Worm (Caenorhabditis elegans) whole organism, L2 larva: ENCODE data around the gene srd-1.

ENCODE experiments used
- C34F6.9 ChIP-seq: fragments of 150-350 bp; optimal IDR thresholded peaks from 2 replicates; lab custom pipeline; 2014; ENCODE audit warnings: missing biosample characterization, missing genetic modification characterization
- F13H6.1 ChIP-seq: sonication (generic microtip); optimal IDR thresholded peaks from 2 replicates; lab custom pipeline; 2016; ENCODE audit warnings: missing genetic modification characterization, missing compliant biosample characterization
- Y55F3AM.14 ChIP-seq: fragments of 200-800 bp; sonication (Bioruptor generic); optimal IDR thresholded peaks from 2 replicates; lab custom pipeline; 2018; ENCODE audit warnings: mild to moderate bottlenecking, missing genetic modification characterization, missing compliant biosample characterization
- alr-1 ChIP-seq: fragments of 150-350 bp; optimal IDR thresholded peaks from 2 replicates; lab custom pipeline; 2014; ENCODE audit warnings: missing biosample characterization, missing genetic modification characterization
- ama-1 ChIP-seq: fragments of 150-350 bp; optimal IDR thresholded peaks from 2 replicates; lab custom pipeline; 2018; ENCODE audit warnings: inconsistent platforms
- blmp-1 ChIP-seq: sonication (generic microtip); optimal IDR thresholded peaks from 2 replicates; lab custom pipeline; 2017; ENCODE audit warnings: missing genetic modification characterization, mild to moderate bottlenecking, missing compliant biosample characterization, antibody characterized with exemption, moderate library complexity; ENCODE audit not compliant: insufficient read depth
- elt-1 ChIP-seq: fragments of 150-350 bp; optimal IDR thresholded peaks from 2 replicates; lab custom pipeline; 2014; ENCODE audit warnings: missing biosample characterization, missing genetic modification characterization
- elt-3 ChIP-seq: sonication (generic microtip); optimal IDR thresholded peaks from 2 replicates; lab custom pipeline; 2017; ENCODE audit warnings: missing biosample characterization, missing genetic modification characterization
- lin-11 ChIP-seq: fragments of 150-350 bp; sonication (generic microtip); optimal IDR thresholded peaks from 2 replicates; lab custom pipeline; 2014; ENCODE audit warnings: missing biosample characterization, missing genetic modification characterization, inconsistent platforms, mixed read lengths
- lin-39 ChIP-seq: fragments of 150-350 bp; optimal IDR thresholded peaks from 2 replicates; lab custom pipeline; 2014; ENCODE audit warnings: missing biosample characterization, missing genetic modification reagents, missing genetic modification characterization
- lsy-2 ChIP-seq, 2 experiments: fragments of 150-350 bp in 1 of 2; sonication (generic microtip) in 1 of 2; optimal IDR thresholded peaks; 2 replicates each; lab custom pipeline; 2014 to 2017; ENCODE audit warnings: missing biosample characterization in 2 of 2, missing genetic modification characterization in 2 of 2
- mab-5 ChIP-seq: fragments of 150-350 bp; optimal IDR thresholded peaks from 2 replicates; lab custom pipeline; 2014; ENCODE audit warnings: missing biosample characterization, missing genetic modification characterization
- mdl-1 ChIP-seq, 2 experiments: fragments of 150-350 bp in 1 of 2; sonication (generic microtip) in 1 of 2; optimal IDR thresholded peaks; 2 replicates each; lab custom pipeline; 2017; ENCODE audit warnings: missing biosample characterization in 2 of 2, missing genetic modification characterization in 2 of 2
- nhr-12 ChIP-seq: fragments of 150-350 bp; optimal IDR thresholded peaks from 2 replicates; lab custom pipeline; 2014; ENCODE audit warnings: missing biosample characterization, missing genetic modification characterization
- nhr-21 ChIP-seq: fragments of 150-350 bp; optimal IDR thresholded peaks from 2 replicates; lab custom pipeline; 2014; ENCODE audit warnings: missing biosample characterization, missing genetic modification characterization
- nhr-23 ChIP-seq: fragments of 150-350 bp; optimal IDR thresholded peaks from 2 replicates; lab custom pipeline; 2014; ENCODE audit warnings: missing biosample characterization, missing genetic modification reagents, missing genetic modification characterization
- nhr-237 ChIP-seq: fragments of 150-350 bp; optimal IDR thresholded peaks from 2 replicates; lab custom pipeline; 2014; ENCODE audit warnings: missing biosample characterization, missing genetic modification characterization
- nhr-25 ChIP-seq: fragments of 150-350 bp; sonication (generic microtip); optimal IDR thresholded peaks from 3 replicates; lab custom pipeline; 2014; ENCODE audit warnings: missing biosample characterization, missing genetic modification characterization
- nhr-77 ChIP-seq: fragments of 150-350 bp; optimal IDR thresholded peaks from 2 replicates; lab custom pipeline; 2014; ENCODE audit warnings: missing biosample characterization, missing genetic modification characterization
- sem-4 ChIP-seq: fragments of 150-350 bp; optimal IDR thresholded peaks from 2 replicates; lab custom pipeline; 2014; ENCODE audit warnings: missing biosample characterization, missing genetic modification reagents, missing genetic modification characterization
- skn-1 ChIP-seq: sonication (generic microtip); optimal IDR thresholded peaks from 2 replicates; lab custom pipeline; 2017; ENCODE audit warnings: missing biosample characterization, missing genetic modification characterization
- sma-3 ChIP-seq: sonication (generic microtip); optimal IDR thresholded peaks from 2 replicates; lab custom pipeline; 2016; ENCODE audit warnings: missing genetic modification reagents, missing genetic modification characterization, missing compliant biosample characterization
- sma-9 ChIP-seq, 2 experiments: fragments of 150-350 bp in 1 of 2; sonication (generic microtip) in 1 of 2; optimal IDR thresholded peaks; 2 replicates each; lab custom pipeline; 2014 to 2016; ENCODE audit warnings: missing genetic modification characterization in 2 of 2, mild to moderate bottlenecking in 1 of 2, missing biosample characterization in 1 of 2, missing compliant biosample characterization in 1 of 2, missing genetic modification reagents in 1 of 2, moderate library complexity in 1 of 2
- unc-39 ChIP-seq: fragments of 150-350 bp; optimal IDR thresholded peaks from 2 replicates; lab custom pipeline; 2014; ENCODE audit warnings: missing biosample characterization, missing genetic modification characterization
- unc-62 ChIP-seq: fragments of 150-350 bp; optimal IDR thresholded peaks from 2 replicates; lab custom pipeline; 2014; ENCODE audit warnings: missing biosample characterization, missing genetic modification reagents, missing genetic modification characterization
- zag-1 ChIP-seq: fragments of 150-350 bp; optimal IDR thresholded peaks from 2 replicates; lab custom pipeline; 2014; ENCODE audit warnings: missing biosample characterization, missing genetic modification characterization
- ztf-1 ChIP-seq: fragments of 200-800 bp; sonication (Bioruptor generic); conservative IDR thresholded peaks from 2 replicates; pipeline ENCODE4 v1.3.6; 2022; ENCODE audit warnings: missing genetic modification characterization, missing compliant biosample characterization

Gene srd-1

ce11 chrII:10168905-10169782, 13.4 kb downstream of the srd-1 start, which contains the start of gene daf-19 (continued):
- TF ChIP-seq ztf-1 (GFP tag; lab: Robert Waterston, UW) (no peak), C34F6.9 (peak; percentile 78), nhr-23 (no peak), alr-1 (tag; lab: Kevin White, UChicago) (no peak)
- TF ChIP-seq, all 48 proteins: peak for 21

- TF ChIP-seq C34F6.9: peak; percentile 13
- TF ChIP-seq nhr-237: no peak
- TF ChIP-seq zag-1: no peak
- TF ChIP-seq F13H6.1: no peak
- TF ChIP-seq, all 48 proteins: peak for 1
These were observed 14.8 kb downstream of the srd-1 start for ce11 chrII:10167731-10168130.

ce11 chrII:10166365-10166764, 16.2 kb downstream of the srd-1 start:
- TF ChIP-seq lin-11 (tag; lab: Kevin White, UChicago) (peak; percentile 0), lsy-2 (tag; optimal IDR thresholded peaks at IDR 0.05; lab: Kevin White, UChicago) (no peak), nhr-12 (no peak), sma-9 (GFP tag; optimal IDR thresholded peaks at IDR 0.05; lab: Kevin White, UChicago) (no peak), sma-9 (tag; optimal IDR thresholded peaks at IDR 0.05; lab: Kevin White, UChicago) (no peak), sem-4 (tag; lab: Kevin White, UChicago) (no peak)

ce11 chrII:10164137-10164536, 18.4 kb downstream of the srd-1 start:
- TF ChIP-seq elt-3 (tag; lab: Kevin White, UChicago) (no peak), zag-1 (no peak), unc-62 (GFP tag; lab: Kevin White, UChicago) (no peak), Y55F3AM.14 (GFP tag; lab: Kevin White, UChicago) (no peak), elt-1 (tag; lab: Kevin White, UChicago) (no peak), ztf-1 (GFP tag; lab: Robert Waterston, UW) (no peak), unc-39 (no peak), skn-1 (tag; lab: Kevin White, UChicago) (no peak), C34F6.9 (no peak), nhr-21 (tag; lab: Kevin White, UChicago) (no peak)

ce11 chrII:10162785-10163184, 19.7 kb downstream of the srd-1 start:
- TF ChIP-seq ztf-1 (GFP tag; lab: Robert Waterston, UW) (0 out of 2 replicates have a peak, but pooled peaks have one; percentile 69), mab-5 (tag; lab: Kevin White, UChicago) (no peak)

ce11 chrII:10155106-10155505, 27.4 kb downstream of the srd-1 start, which contains the start of gene nlp-63:
nlp-63 (plus strand) TSS chrII:10155406.
- TF ChIP-seq ztf-1 (GFP tag; lab: Robert Waterston, UW) (no peak), ama-1 (no peak), nhr-77 (tag; lab: Kevin White, UChicago) (no peak)

- no peak for TF ChIP-seq nhr-25
- TF ChIP-seq ztf-1 (GFP tag; lab: Robert Waterston, UW): no peak
- no peak for TF ChIP-seq elt-1 (tag; lab: Kevin White, UChicago)
- TF ChIP-seq sma-3: no peak
- TF ChIP-seq blmp-1 (tag; lab: Kevin White, UChicago): no peak
- no peak for TF ChIP-seq mdl-1 (tag; optimal IDR thresholded peaks at IDR 0.05; lab: Kevin White, UChicago)
- no peak for TF ChIP-seq lin-39 (tag; lab: Kevin White, UChicago)
These were observed 35.0 kb downstream of the srd-1 start for ce11 chrII:10147502-10147901.
